Worm (Caenorhabditis elegans): ENCODE measurements around the gene C35A5.11.

C35A5.11 gene

ce11 chrV:10536808-10537207 lies 33.9 kb upstream of the C35A5.11 start (continued):
- TF ChIP-seq K09A11.1 (tag; optimal IDR thresholded peaks at IDR 0.05; ENCODE audit: insufficient read depth) (no peak), unc-42 (tag; optimal IDR thresholded peaks at IDR 0.05) (peak; percentile 91), ztf-16 (tag; optimal IDR thresholded peaks at IDR 0.05) (no peak), rnt-1 (tag; optimal IDR thresholded peaks at IDR 0.05) (peak; percentile 63), ceh-22 (tag; optimal IDR thresholded peaks at IDR 0.05) (no peak), sox-2 (GFP tag; IDR thresholded peaks at IDR 0.05) (no peak), elt-4 (tag; optimal IDR thresholded peaks at IDR 0.05) (no peak), elt-2 (tag; optimal IDR thresholded peaks at IDR 0.05) (peak; percentile 37), unc-3 (GFP tag; conservative IDR thresholded peaks at IDR 0.05) (no peak), unc-3 (tag; optimal IDR thresholded peaks at IDR 0.05) (no peak), madf-2 (tag; optimal IDR thresholded peaks at IDR 0.05) (no peak), nhr-232 (tag; optimal IDR thresholded peaks at IDR 0.05) (no peak), syd-9 (tag; optimal IDR thresholded peaks at IDR 0.05) (no peak), hlh-30 (tag; optimal IDR thresholded peaks at IDR 0.05; ENCODE audit: insufficient read depth) (peak; percentile 8), ets-4 (tag; optimal IDR thresholded peaks at IDR 0.05) (no peak), C08G9.2 (tag; optimal IDR thresholded peaks at IDR 0.05) (no peak), hlh-6 (tag; optimal IDR thresholded peaks at IDR 0.05) (no peak), ceh-14 (tag; optimal IDR thresholded peaks at IDR 0.05) (no peak), pha-2 (tag; optimal IDR thresholded peaks at IDR 0.05) (no peak), ceh-24 (tag; optimal IDR thresholded peaks at IDR 0.05) (no peak), hlh-15 (tag; optimal IDR thresholded peaks at IDR 0.05) (no peak), Y22D7AL.16 (tag; optimal IDR thresholded peaks at IDR 0.05) (no peak), ceh-18 (tag; optimal IDR thresholded peaks at IDR 0.05) (peak; percentile 65), unc-55 (GFP tag; optimal IDR thresholded peaks at IDR 0.05) (peak; percentile 29), odd-2 (tag; optimal IDR thresholded peaks at IDR 0.05) (no peak), T23F11.4 (GFP tag; optimal IDR thresholded peaks at IDR 0.05) (no peak), fax-1 (tag; optimal IDR thresholded peaks at IDR 0.05) (no peak), pax-1 (tag; optimal IDR thresholded peaks at IDR 0.05) (no peak), dve-1 (tag; optimal IDR thresholded peaks at IDR 0.05) (peak; percentile 35), ama-1 (optimal IDR thresholded peaks at IDR 0.05) (no peak), ceh-9 (tag; optimal IDR thresholded peaks at IDR 0.05) (no peak), pag-3 (tag; optimal IDR thresholded peaks at IDR 0.05; ENCODE audit: borderline replicate concordance) (no peak), nhr-11 (tag; optimal IDR thresholded peaks at IDR 0.05) (no peak), C38D4.7 (GFP tag; optimal IDR thresholded peaks at IDR 0.05) (no peak), ceh-31 (tag; optimal IDR thresholded peaks at IDR 0.05) (peak; percentile 77), pros-1 (tag; optimal IDR thresholded peaks at IDR 0.05) (peak; percentile 32), pqm-1 (tag; optimal IDR thresholded peaks at IDR 0.05) (no peak), F13H6.1 (tag; optimal IDR thresholded peaks at IDR 0.05) (no peak), eyg-1 (tag; optimal IDR thresholded peaks at IDR 0.05) (no peak), ref-2 (tag; optimal IDR thresholded peaks at IDR 0.05) (peak; percentile 66)

- TF ChIP-seq ahr-1 (tag; optimal IDR thresholded peaks at IDR 0.05) (no peak), npax-4 (tag; optimal IDR thresholded peaks at IDR 0.05) (no peak), che-1 (tag; optimal IDR thresholded peaks at IDR 0.05) (no peak), ceh-6 (GFP tag; optimal IDR thresholded peaks at IDR 0.05) (no peak), hlh-8 (tag; optimal IDR thresholded peaks at IDR 0.05) (no peak), unc-86 (tag; optimal IDR thresholded peaks at IDR 0.05) (no peak), pha-4 (tag; optimal IDR thresholded peaks at IDR 0.05) (no peak), zip-5 (tag; optimal IDR thresholded peaks at IDR 0.05) (no peak), pros-1 (tag; optimal IDR thresholded peaks at IDR 0.05) (no peak), ets-4 (tag; optimal IDR thresholded peaks at IDR 0.05) (no peak), elt-4 (tag; optimal IDR thresholded peaks at IDR 0.05) (no peak), C08G9.2 (tag; optimal IDR thresholded peaks at IDR 0.05) (no peak), hlh-6 (tag; optimal IDR thresholded peaks at IDR 0.05) (no peak)
Measured at ce11 chrV:10536095-10536691, 33.3 kb upstream of the C35A5.11 start, which contains the start of gene ppm-1.A. ppm-1.A (minus strand) TSS chrV:10536388.
